Fruit fly (Drosophila melanogaster): ENCODE data around the gene Dpm3.
A peak's percentile ranks its signal among the peaks of the same experiment; 100 is the strongest.

Gene Dpm3

DNA sequence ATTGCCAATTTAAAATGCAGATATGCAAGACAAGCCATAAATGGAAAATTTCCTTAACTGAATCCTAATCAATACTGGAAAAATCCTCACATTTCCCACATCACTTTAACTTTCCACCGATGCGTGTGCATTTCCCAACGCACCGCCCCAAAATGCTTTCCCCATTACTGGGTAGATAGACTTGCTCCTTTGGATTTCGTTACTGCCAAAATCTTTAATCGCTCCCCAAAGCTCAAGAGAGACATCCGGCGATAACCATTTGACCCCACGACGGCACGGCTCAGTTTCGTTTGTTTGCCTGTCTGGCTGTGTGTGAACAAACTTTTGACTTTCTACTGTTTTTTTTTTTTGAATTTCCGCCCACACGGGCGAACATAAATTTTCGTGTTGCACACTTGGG lies 12.4 kb downstream of the Dpm3 start:
- TF ChIP-seq fru (GFP tag; optimal IDR thresholded peaks at IDR 0.05) (peak; percentile 18), Mio (GFP tag; optimal IDR thresholded peaks at IDR 0.05) (no peak)

DNA sequence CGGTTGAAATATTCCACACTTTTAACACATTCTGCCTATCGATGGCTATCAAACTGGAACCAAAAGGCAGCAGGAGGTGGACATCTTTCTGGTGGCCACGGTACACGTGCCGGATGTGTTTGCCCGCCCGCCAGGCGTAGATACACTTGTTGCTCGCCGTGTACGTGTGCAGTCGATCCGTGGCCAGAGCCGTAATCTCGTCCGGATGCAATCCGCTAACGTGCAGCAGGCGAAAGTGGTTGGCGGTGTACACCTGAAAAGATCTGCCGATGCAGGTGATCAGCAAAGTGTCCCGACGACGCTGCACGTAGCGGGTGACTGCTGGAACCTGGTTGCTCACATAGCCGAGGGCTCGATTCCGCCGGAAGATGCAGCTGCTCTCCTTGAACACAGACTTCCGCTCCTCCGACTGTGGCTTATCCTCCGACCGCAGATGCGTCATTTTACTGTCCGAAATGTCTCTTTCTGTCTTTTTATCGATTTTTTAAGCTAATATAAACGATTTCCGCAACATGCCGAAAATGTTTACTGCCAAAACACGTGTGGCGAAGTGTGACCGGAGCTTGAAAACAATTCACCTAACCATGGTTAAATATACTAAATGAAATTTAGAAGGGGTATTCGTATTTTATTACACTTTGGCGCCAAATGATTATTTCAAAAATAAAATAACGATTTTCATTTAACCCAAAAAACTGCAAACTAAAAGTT lies 14.5 kb downstream of the Dpm3 start, which contains the start of gene CG9799:
TSS of gene CG9799 (minus strand) at position 550 of the 711 bp plus-strand sequence.
- TF ChIP-seq Myc (optimal IDR thresholded peaks at IDR 0.05) (peak; percentile 14), Dfd (GFP tag; optimal IDR thresholded peaks at IDR 0.05) (no peak)

- TF ChIP-seq ey (GFP tag; optimal IDR thresholded peaks at IDR 0.05) (no peak), usp (GFP tag; optimal IDR thresholded peaks at IDR 0.05) (no peak), dsf (GFP tag; optimal IDR thresholded peaks at IDR 0.05; ENCODE audit: borderline replicate concordance) (no peak), Vsx2 (GFP tag; optimal IDR thresholded peaks at IDR 0.05; ENCODE audit: partially characterized antibody) (no peak), CG9705 (GFP tag; optimal IDR thresholded peaks at IDR 0.05) (no peak), psq (GFP tag; optimal IDR thresholded peaks at IDR 0.05) (no peak), Mio (GFP tag; optimal IDR thresholded peaks at IDR 0.05) (no peak), Dif (GFP tag; optimal IDR thresholded peaks at IDR 0.05; ENCODE audit: partially characterized antibody) (no peak)
These were observed 17.7 kb downstream of the Dpm3 start for dm6 chr3R:13385105-13385504.

- TF ChIP-seq CrebA (GFP tag; optimal IDR thresholded peaks at IDR 0.05; ENCODE audit: borderline replicate concordance) (no peak), Abd-B (GFP tag; optimal IDR thresholded peaks at IDR 0.05) (no peak), br (GFP tag; optimal IDR thresholded peaks at IDR 0.05) (no peak), HLH106 (tag; optimal IDR thresholded peaks at IDR 0.05) (no peak), psq (GFP tag; optimal IDR thresholded peaks at IDR 0.05) (peak; percentile 99), dmrt93B (GFP tag; optimal IDR thresholded peaks at IDR 0.05) (no peak), h (GFP tag; optimal IDR thresholded peaks at IDR 0.05) (no peak), lola (GFP tag; optimal IDR thresholded peaks at IDR 0.05) (peak; percentile 56)
These were observed 20.2 kb downstream of the Dpm3 start for dm6 chr3R:13382656-13383142.

DNA sequence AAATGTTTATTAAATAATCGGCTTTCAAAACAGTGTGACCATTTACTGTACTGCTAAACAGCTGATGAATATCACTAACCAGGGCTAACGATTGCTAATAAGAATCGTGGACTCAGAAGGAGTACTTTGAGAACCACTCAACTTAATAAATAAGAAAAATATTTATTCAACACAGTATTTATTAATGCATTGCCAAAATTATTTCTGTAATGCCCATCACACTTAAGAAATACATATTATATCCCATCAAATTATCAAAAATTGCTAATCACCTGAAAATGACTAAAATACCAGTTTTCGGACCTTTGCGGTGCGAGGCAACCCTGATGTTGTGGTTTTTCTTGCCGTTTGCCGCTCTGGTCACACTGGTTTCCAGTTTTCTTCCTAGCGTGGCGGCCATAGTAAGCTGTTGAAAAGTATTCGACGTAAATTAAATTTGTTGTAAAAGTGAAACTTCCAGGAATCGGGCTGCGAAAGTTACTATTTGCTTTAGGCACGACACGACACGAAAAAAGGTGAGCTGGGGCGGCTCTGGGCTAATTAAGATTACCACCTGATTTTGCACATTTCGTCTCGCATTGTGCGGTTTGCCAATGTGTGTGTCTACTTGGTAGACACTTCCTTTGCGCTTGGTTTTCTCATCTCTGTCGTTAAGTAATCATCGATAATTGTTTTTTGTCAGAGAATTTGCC lies 21.0 kb downstream of the Dpm3 start, which contains the start of the genes mRpS21 and Droj2:
TSS of gene mRpS21 (minus strand) at position 66 of the 692 bp plus-strand sequence.
TSS of gene Droj2 (plus strand) at position 363 of the 692 bp plus-strand sequence.
- TF ChIP-seq dsf (GFP tag; optimal IDR thresholded peaks at IDR 0.05; ENCODE audit: borderline replicate concordance): peak; percentile 33
- TF ChIP-seq GATAd (GFP tag; optimal IDR thresholded peaks at IDR 0.05): no peak
- peak; percentile 64 for TF ChIP-seq Sp1 (GFP tag; optimal IDR thresholded peaks at IDR 0.05)
- no peak for TF ChIP-seq OdsH (GFP tag; optimal IDR thresholded peaks at IDR 0.05)
- TF ChIP-seq Jra (GFP tag; optimal IDR thresholded peaks at IDR 0.05): peak; percentile 43
- no peak for TF ChIP-seq pan (optimal IDR thresholded peaks at IDR 0.05)
- TF ChIP-seq jim (GFP tag; optimal IDR thresholded peaks at IDR 0.05): no peak
- no peak for TF ChIP-seq Dfd (GFP tag; optimal IDR thresholded peaks at IDR 0.05)
- TF ChIP-seq psq (GFP tag; optimal IDR thresholded peaks at IDR 0.05): no peak
- peak; percentile 73 for TF ChIP-seq HLH106 (tag; optimal IDR thresholded peaks at IDR 0.05)
- TF ChIP-seq Myc (optimal IDR thresholded peaks at IDR 0.05): peak; percentile 47
- peak; percentile 3 for TF ChIP-seq ey (GFP tag; optimal IDR thresholded peaks at IDR 0.05)
- no peak for TF ChIP-seq lola (GFP tag; optimal IDR thresholded peaks at IDR 0.05)
- TF ChIP-seq fru (GFP tag; optimal IDR thresholded peaks at IDR 0.05): peak; percentile 46
- no peak for TF ChIP-seq CrebA (GFP tag; optimal IDR thresholded peaks at IDR 0.05; ENCODE audit: borderline replicate concordance)
- TF ChIP-seq N (GFP tag; optimal IDR thresholded peaks at IDR 0.05): no peak
- TF ChIP-seq Hr83 (GFP tag; optimal IDR thresholded peaks at IDR 0.05; ENCODE audit: poor library complexity, severe bottlenecking): no peak
- TF ChIP-seq CG32264 (GFP tag; optimal IDR thresholded peaks at IDR 0.05): no peak
- TF ChIP-seq tai (GFP tag; optimal IDR thresholded peaks at IDR 0.05): no peak
- TF ChIP-seq brk (GFP tag; optimal IDR thresholded peaks at IDR 0.05): peak; percentile 47
- no peak for TF ChIP-seq Vsx2 (GFP tag; optimal IDR thresholded peaks at IDR 0.05; ENCODE audit: partially characterized antibody)
- peak; percentile 46 for TF ChIP-seq Hnf4 (GFP tag; optimal IDR thresholded peaks at IDR 0.05)
- TF ChIP-seq dl (GFP tag; optimal IDR thresholded peaks at IDR 0.05; ENCODE audit: insufficient read depth in 1 of 2, partially characterized antibody in 2 of 2): no peak
- peak; percentile 36 for TF ChIP-seq rgr (GFP tag; optimal IDR thresholded peaks at IDR 0.05)
- no peak for TF ChIP-seq sage (GFP tag; optimal IDR thresholded peaks at IDR 0.05)
- TF ChIP-seq Mio (GFP tag; optimal IDR thresholded peaks at IDR 0.05): no peak
- TF ChIP-seq h (GFP tag; optimal IDR thresholded peaks at IDR 0.05): peak; percentile 49
- TF ChIP-seq Rel (GFP tag; optimal IDR thresholded peaks at IDR 0.05): no peak
- TF ChIP-seq Rel (tag; optimal IDR thresholded peaks at IDR 0.05): peak; percentile 59
- peak; percentile 55 for TF ChIP-seq sv (GFP tag; optimal IDR thresholded peaks at IDR 0.05)
- peak; percentile 21 for TF ChIP-seq br (GFP tag; optimal IDR thresholded peaks at IDR 0.05)
- TF ChIP-seq Dif (GFP tag; optimal IDR thresholded peaks at IDR 0.05; ENCODE audit: partially characterized antibody): no peak
- TF ChIP-seq woc (GFP tag; optimal IDR thresholded peaks at IDR 0.05): peak; percentile 60
- no peak for TF ChIP-seq dmrt93B (GFP tag; optimal IDR thresholded peaks at IDR 0.05)
- peak; percentile 54 for TF ChIP-seq CG9705 (GFP tag; optimal IDR thresholded peaks at IDR 0.05)

Measured in whole organism, wandering third instar larva.